Worm (Caenorhabditis elegans) whole organism, midembryonic: ENCODE data around the gene srsx-12.

Experiments used
- T22C8.4 ChIP-seq: fragments of 200-800 bp; sonication (Bioruptor generic); IDR thresholded peaks from 2 replicates; pipeline ENCODE4 v1.3.6; 2022; ENCODE audit warnings: missing genetic modification characterization, missing compliant biosample characterization
- cog-1 ChIP-seq: sonication (generic microtip); optimal IDR thresholded peaks from 2 replicates; lab custom pipeline; 2016; ENCODE audit warnings: missing genetic modification characterization, missing compliant biosample characterization
- flt-1 ChIP-seq: fragments of 200-800 bp; sonication (Bioruptor generic); IDR thresholded peaks from 2 replicates; pipeline ENCODE4 v1.3.6; 2022; ENCODE audit warnings: missing genetic modification characterization, missing compliant biosample characterization
- klf-2 ChIP-seq: fragments of 200-800 bp; sonication (Bioruptor generic); conservative IDR thresholded peaks from 2 replicates; pipeline ENCODE4 v1.3.6; 2022; ENCODE audit warnings: missing genetic modification reagents, missing genetic modification characterization, missing compliant biosample characterization
- med-1 ChIP-seq: sonication (generic microtip); optimal IDR thresholded peaks from 2 replicates; lab custom pipeline; 2017; ENCODE audit warnings: missing genetic modification characterization, mild to moderate bottlenecking, missing compliant biosample characterization, antibody characterized with exemption, missing genetic modification reagents; ENCODE audit not compliant: insufficient read depth
- ref-1 ChIP-seq: fragments of 200-800 bp; sonication (Bioruptor generic); conservative IDR thresholded peaks from 2 replicates; pipeline ENCODE4 v1.3.6; 2022; ENCODE audit warnings: missing genetic modification reagents, missing genetic modification characterization, missing compliant biosample characterization
- tab-1 ChIP-seq: fragments of 200-800 bp; sonication (Bioruptor generic); IDR thresholded peaks from 2 replicates; pipeline ENCODE4 v1.3.6; 2022; ENCODE audit warnings: missing genetic modification characterization, missing compliant biosample characterization
- ztf-23 ChIP-seq: fragments of 200-800 bp; sonication (Bioruptor generic); IDR thresholded peaks from 2 replicates; pipeline ENCODE4 v1.3.6; 2022; ENCODE audit warnings: missing genetic modification reagents, missing genetic modification characterization, missing compliant biosample characterization
- ztf-29 ChIP-seq: fragments of 200-800 bp; sonication (Bioruptor generic); IDR thresholded peaks from 2 replicates; pipeline ENCODE4 v1.3.6; 2022; ENCODE audit warnings: missing genetic modification reagents, missing genetic modification characterization, missing compliant biosample characterization

The srsx-12 gene

DNA sequence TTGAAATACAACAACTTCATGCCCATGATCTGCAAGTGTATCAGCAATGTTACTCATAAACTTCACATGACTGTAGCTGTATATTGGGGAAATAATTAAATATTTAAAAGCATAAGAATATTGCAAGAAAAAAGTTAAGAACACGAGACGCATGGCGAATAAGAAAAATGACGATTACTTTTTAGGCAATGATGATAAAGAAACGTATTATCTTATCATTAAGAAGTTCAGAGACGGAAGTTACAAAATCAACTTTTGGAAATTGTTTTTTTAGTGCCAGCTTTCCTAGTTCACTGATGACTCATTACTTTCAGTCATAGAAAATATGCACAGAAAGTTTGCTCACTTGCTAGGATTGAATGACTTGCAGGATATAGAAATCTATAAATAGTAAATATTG, 19.6 kb upstream of the srsx-12 start, which contains the start of gene ugt-7:
ugt-7 (minus strand) TSS at position 161 of the 400 bp plus-strand sequence.
- no peak for TF ChIP-seq med-1 (GFP tag; lab: Kevin White, UChicago)
- TF ChIP-seq klf-2 (GFP tag; lab: Robert Waterston, UW), result no peak
- no peak for TF ChIP-seq ztf-29
- no peak for TF ChIP-seq flt-1 (GFP tag; lab: Robert Waterston, UW)

DNA sequence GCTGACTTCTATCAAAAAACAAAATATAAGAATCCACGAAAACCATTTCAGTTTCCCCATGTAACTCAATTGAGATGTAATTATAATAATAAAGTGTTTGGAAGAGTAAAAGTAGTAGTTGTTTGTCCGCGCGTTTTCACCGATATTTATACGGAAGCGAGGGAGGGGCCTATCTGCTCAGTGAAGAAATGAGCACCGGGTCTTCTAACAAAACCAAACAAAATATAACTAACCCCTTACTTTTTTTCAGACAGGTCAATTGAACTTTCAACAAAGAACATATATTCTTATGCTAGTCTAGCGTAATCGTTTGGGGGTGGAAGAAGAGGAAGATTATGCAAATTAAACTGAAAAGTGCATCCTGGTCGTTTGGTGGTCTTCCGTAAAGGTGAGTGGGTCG, 14.4 kb upstream of the srsx-12 start, which contains the start of gene ncx-9:
ncx-9 (minus strand) TSS at position 101 of the 400 bp plus-strand sequence.
- no peak for TF ChIP-seq flt-1 (GFP tag; lab: Robert Waterston, UW)
- TF ChIP-seq tab-1, result no peak
- TF ChIP-seq T22C8.4 (GFP tag; lab: Robert Waterston, UW), result no peak
- TF ChIP-seq cog-1, result no peak
- TF ChIP-seq med-1 (GFP tag; lab: Kevin White, UChicago), result no peak
- no peak for TF ChIP-seq ref-1 (GFP tag; lab: Robert Waterston, UW)
- TF ChIP-seq ztf-23 (GFP tag; lab: Robert Waterston, UW), result no peak
- TF ChIP-seq klf-2 (GFP tag; lab: Robert Waterston, UW), result no peak
- TF ChIP-seq ztf-29, result no peak

DNA sequence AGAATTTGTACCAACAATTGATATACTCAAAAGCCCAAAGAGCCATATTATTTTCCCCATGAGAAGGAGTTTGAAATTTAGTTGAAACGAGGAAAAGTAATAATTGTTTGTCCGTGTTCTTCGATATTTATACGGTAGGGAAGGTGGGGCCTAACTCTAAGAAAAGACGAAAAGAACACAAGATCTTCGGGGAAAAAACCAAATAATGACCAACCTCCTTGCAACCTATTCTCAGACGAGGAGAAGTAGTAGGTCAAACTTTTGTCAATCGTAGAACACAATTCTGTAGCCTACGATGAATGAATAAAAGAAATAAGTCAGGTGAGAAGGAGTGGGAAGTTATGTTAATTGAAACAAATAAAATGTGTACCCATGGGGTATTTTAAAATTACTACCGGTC, 6.3 kb upstream of the srsx-12 start, which contains the start of gene ncx-8:
ncx-8 (minus strand) TSS at position 101 of the 400 bp plus-strand sequence.
- TF ChIP-seq flt-1 (GFP tag; lab: Robert Waterston, UW), result no peak
- no peak for TF ChIP-seq cog-1
- no peak for TF ChIP-seq klf-2 (GFP tag; lab: Robert Waterston, UW)
- TF ChIP-seq ztf-23 (GFP tag; lab: Robert Waterston, UW), result no peak
- no peak for TF ChIP-seq med-1 (GFP tag; lab: Kevin White, UChicago)

DNA sequence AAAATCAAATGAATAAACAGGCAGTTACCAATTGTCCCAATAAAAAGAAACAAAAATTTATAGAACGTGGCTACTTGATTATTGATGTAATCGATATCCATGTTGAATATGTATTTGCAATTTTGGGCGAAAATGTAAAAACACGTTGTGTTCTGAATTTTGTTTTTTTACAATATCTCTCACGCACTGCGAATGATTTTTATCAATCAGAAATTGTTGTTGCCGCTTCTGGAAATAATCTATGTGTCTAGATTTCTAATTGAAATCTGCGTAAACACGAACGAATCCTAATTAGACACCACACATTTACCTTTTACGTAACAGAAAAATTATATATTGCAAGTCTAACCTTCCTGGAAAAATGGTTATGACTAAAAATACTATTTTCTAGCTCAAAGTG, 2.3 kb upstream of the srsx-12 start, which contains the start of gene srsx-13:
srsx-13 (minus strand) TSS at position 101 of the 400 bp plus-strand sequence.
- no peak for TF ChIP-seq cog-1
- TF ChIP-seq ztf-23 (GFP tag; lab: Robert Waterston, UW), result no peak
- TF ChIP-seq flt-1 (GFP tag; lab: Robert Waterston, UW), result no peak
- TF ChIP-seq klf-2 (GFP tag; lab: Robert Waterston, UW), result no peak
- TF ChIP-seq ztf-29, result no peak
- no peak for TF ChIP-seq tab-1
- TF ChIP-seq med-1 (GFP tag; lab: Kevin White, UChicago), result no peak
- TF ChIP-seq T22C8.4 (GFP tag; lab: Robert Waterston, UW), result no peak
- no peak for TF ChIP-seq ref-1 (GFP tag; lab: Robert Waterston, UW)

DNA sequence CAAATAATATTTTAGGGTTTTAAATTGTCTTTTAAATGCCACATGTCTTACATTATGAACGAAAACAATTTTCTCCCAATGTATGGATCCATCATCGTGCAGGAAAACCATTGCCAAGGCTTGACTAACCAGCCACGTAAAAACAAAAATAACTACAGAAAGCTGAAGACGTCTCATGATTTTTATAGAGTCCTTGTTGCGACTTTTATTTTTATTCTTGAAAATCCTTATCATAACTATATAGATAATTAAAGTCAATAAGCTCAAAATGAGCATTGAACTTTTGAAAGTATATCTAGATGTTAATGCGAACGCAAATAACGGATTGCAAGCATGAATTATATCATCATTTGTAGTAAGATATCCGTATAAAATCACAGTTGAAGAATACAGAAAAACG, 679 bp downstream of the srsx-12 start:
- TF ChIP-seq ztf-23 (GFP tag; lab: Robert Waterston, UW) (no peak), med-1 (GFP tag; lab: Kevin White, UChicago) (no peak), T22C8.4 (GFP tag; lab: Robert Waterston, UW) (no peak), ztf-29 (no peak), flt-1 (GFP tag; lab: Robert Waterston, UW) (no peak), klf-2 (GFP tag; lab: Robert Waterston, UW) (no peak), cog-1 (no peak), ref-1 (GFP tag; lab: Robert Waterston, UW) (no peak), tab-1 (no peak)

DNA sequence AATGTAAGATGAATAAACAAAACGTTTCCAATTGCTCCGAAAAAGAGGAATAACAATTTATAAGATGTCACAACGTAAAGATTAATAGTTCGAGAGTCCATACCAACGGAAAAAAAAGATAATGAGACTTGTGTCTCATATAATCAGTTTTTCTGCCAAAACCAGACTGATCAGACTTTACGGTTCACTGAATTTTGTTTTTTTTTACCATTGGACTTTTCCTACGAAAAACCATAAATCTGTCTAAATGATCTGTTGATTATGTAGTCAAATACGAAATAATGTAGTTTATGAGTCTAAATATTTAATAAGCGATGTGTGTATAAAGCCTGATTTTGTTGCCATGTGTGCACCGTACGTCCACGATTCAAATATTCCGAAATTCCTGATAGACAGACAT, 1.7 kb downstream of the srsx-12 start, which contains the start of gene srsx-11:
srsx-11 (minus strand) TSS at position 101 of the 400 bp plus-strand sequence.
- TF ChIP-seq klf-2 (GFP tag; lab: Robert Waterston, UW), result no peak
- no peak for TF ChIP-seq ztf-29
- no peak for TF ChIP-seq ztf-23 (GFP tag; lab: Robert Waterston, UW)
- TF ChIP-seq med-1 (GFP tag; lab: Kevin White, UChicago), result no peak
- TF ChIP-seq cog-1, result no peak
- TF ChIP-seq tab-1, result no peak
- TF ChIP-seq T22C8.4 (GFP tag; lab: Robert Waterston, UW), result no peak
- TF ChIP-seq flt-1 (GFP tag; lab: Robert Waterston, UW), result no peak
- TF ChIP-seq ref-1 (GFP tag; lab: Robert Waterston, UW), result no peak

DNA sequence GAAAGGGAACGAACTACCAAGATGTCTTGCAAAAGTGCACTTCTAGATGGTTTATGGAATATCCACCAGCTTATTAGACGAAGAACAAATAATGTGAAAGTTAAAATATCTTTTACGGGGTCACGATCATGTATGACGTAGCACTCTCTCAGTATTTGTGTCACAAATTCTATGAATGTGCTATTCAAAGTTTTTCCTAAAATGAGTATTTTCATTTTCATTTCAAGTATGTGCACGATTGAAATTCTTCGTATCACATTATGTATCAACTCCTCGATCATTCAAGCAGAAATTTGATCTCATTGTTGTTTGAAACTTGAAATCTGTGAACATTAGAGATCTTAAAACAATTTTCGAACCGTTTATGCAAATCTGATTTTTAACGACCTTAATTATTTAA, 3.2 kb downstream of the srsx-12 start:
- TF ChIP-seq ref-1 (GFP tag; lab: Robert Waterston, UW) (no peak), cog-1 (no peak), ztf-29 (no peak), T22C8.4 (GFP tag; lab: Robert Waterston, UW) (no peak), med-1 (GFP tag; lab: Kevin White, UChicago) (no peak), tab-1 (no peak), ztf-23 (GFP tag; lab: Robert Waterston, UW) (no peak), klf-2 (GFP tag; lab: Robert Waterston, UW) (no peak), flt-1 (GFP tag; lab: Robert Waterston, UW) (no peak)

DNA sequence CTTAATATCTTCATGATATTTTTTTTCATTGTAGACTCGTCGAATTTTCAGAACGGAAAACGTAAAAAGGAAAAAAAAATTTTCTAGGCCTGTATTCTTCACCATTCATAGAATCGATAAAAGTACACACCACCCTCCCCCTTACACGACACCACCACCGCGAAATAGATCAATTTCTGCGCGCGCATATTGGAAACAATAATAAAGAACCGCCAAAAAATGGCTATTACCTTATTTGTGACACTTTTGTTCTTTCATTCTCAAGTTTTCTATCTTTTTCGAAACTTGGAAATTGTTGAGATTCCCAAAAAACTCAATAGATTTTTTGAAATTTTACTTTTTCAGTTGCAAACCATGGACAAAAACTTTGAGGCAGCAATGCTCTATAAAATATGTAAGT, 5.6 kb downstream of the srsx-12 start, which contains the start of gene F26G5.1:
F26G5.1 (plus strand) TSS at position 339 of the 400 bp plus-strand sequence.
- TF ChIP-seq ztf-29 (no peak), flt-1 (GFP tag; lab: Robert Waterston, UW) (no peak), ztf-23 (GFP tag; lab: Robert Waterston, UW) (no peak), tab-1 (no peak), ref-1 (GFP tag; lab: Robert Waterston, UW) (no peak), klf-2 (GFP tag; lab: Robert Waterston, UW) (no peak), T22C8.4 (GFP tag; lab: Robert Waterston, UW) (no peak), cog-1 (no peak), med-1 (GFP tag; lab: Kevin White, UChicago) (no peak)

DNA sequence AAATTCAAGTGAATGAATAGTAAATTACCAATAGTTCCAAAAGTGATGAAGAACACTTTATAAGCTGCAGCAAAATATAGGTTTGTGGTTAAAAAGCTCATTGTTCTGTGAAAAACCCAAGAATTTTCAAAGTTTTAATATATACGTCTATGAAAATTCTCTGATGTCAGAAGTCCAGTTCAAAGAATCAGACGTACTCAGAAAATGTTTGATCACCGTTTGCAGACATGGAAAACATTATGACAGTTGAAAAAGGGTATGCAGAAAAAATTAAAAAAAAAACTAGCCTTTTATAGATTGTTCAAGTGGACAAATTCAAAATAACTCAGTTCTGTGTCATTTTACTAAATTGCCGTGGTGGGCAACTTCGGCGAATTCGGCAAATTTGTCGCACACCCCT, 6.1 kb downstream of the srsx-12 start, which contains the start of gene srsx-10:
srsx-10 (minus strand) TSS at position 101 of the 400 bp plus-strand sequence.
- TF ChIP-seq ztf-29 (no peak), tab-1 (no peak), med-1 (GFP tag; lab: Kevin White, UChicago) (no peak), klf-2 (GFP tag; lab: Robert Waterston, UW) (no peak), T22C8.4 (GFP tag; lab: Robert Waterston, UW) (no peak), cog-1 (no peak), ztf-23 (GFP tag; lab: Robert Waterston, UW) (no peak), ref-1 (GFP tag; lab: Robert Waterston, UW) (no peak), flt-1 (GFP tag; lab: Robert Waterston, UW) (no peak)
